Worm (Caenorhabditis elegans): ENCODE measurements around the gene C07A4.3.
A peak's percentile ranks its signal among the peaks of the same experiment; 100 is the strongest.

The C07A4.3 gene

DNA sequence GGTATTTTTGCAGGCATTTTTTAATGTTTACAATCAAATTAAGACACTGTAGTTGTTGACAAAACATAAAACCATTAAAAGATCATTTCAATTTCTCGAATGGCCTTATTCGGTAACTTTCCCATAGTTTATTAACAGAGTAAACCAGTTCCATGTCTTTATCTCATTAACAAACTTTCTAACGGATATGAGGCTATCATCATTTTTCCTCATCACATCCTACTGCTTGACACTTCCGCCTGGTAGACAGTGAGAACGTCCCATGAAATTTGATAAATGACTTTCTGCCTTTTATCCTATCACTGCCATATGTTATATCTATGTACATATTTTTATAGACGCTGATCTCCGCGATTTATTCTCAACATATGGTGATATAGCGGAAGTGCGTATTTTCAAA lies 4.2 kb upstream of the C07A4.3 start:
- TF ChIP-seq C34F6.9 (tag; optimal IDR thresholded peaks at IDR 0.05) = no peak
- TF ChIP-seq sem-4 (tag; optimal IDR thresholded peaks at IDR 0.05) = no peak
- no peak for TF ChIP-seq egl-27 (tag; optimal IDR thresholded peaks at IDR 0.05)
- TF ChIP-seq unc-39 (tag; optimal IDR thresholded peaks at IDR 0.05) = no peak
- TF ChIP-seq mdl-1 (tag; optimal IDR thresholded peaks at IDR 0.05) = no peak
- no peak for TF ChIP-seq ama-1 (optimal IDR thresholded peaks at IDR 0.05)
- no peak for TF ChIP-seq unc-55 (GFP tag; optimal IDR thresholded peaks at IDR 0.05)
- no peak for TF ChIP-seq skn-1 (tag; optimal IDR thresholded peaks at IDR 0.05)
- no peak for TF ChIP-seq alr-1 (tag; optimal IDR thresholded peaks at IDR 0.05)

- TF ChIP-seq nhr-77 (tag; optimal IDR thresholded peaks at IDR 0.05) (no peak), nhr-21 (tag; optimal IDR thresholded peaks at IDR 0.05) (no peak), Y55F3AM.14 (GFP tag; optimal IDR thresholded peaks at IDR 0.05) (no peak), egl-27 (tag; optimal IDR thresholded peaks at IDR 0.05) (no peak), ZK546.5 (tag; optimal IDR thresholded peaks at IDR 0.05) (no peak), unc-62 (GFP tag; optimal IDR thresholded peaks at IDR 0.05) (no peak), crh-2 (tag; optimal IDR thresholded peaks at IDR 0.05) (no peak), lsy-2 (tag; optimal IDR thresholded peaks at IDR 0.05) (no peak), ceh-82 (tag; optimal IDR thresholded peaks at IDR 0.05) (no peak), lin-13 (GFP tag; optimal IDR thresholded peaks at IDR 0.05) (no peak)
Measured at ce11 chrX:10172004-10172584, 2.7 kb upstream of the C07A4.3 start, which contains the start of gene C07A4.2. Gene C07A4.2 (plus strand): TSS chrX:10172198.

DNA sequence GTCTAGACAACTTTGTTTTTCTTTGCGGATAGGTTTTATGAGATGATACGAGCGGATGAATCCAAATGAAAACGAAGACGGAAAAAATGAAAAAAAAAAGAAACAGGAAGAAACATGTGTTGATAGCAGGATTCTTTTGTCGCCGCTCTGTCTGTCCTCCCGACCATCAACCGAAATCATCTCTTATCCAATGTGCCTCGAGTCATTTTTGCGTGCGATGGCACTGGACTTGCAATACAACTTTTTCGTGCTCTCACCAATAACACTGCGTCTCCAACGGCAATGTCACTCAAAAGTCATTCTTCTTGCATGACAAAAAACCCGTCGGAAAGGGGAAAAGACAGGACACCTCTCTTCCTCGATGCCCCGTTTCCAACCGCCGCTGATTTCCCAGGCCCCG lies 1.5 kb downstream of the C07A4.3 start, which contains the start of gene ncs-4:
Gene ncs-4, plus strand, starts transcription at position 227 of the 400 bp plus-strand sequence.
- peak; percentile 61 for TF ChIP-seq nhr-129 (tag; optimal IDR thresholded peaks at IDR 0.05)
- no peak for TF ChIP-seq dmd-4 (tag; optimal IDR thresholded peaks at IDR 0.05)
- TF ChIP-seq ceh-82 (tag; optimal IDR thresholded peaks at IDR 0.05) = no peak
- no peak for TF ChIP-seq snpc-4 (tag; optimal IDR thresholded peaks at IDR 0.05)
- no peak for TF ChIP-seq zag-1 (tag; optimal IDR thresholded peaks at IDR 0.05)
- no peak for TF ChIP-seq egl-27 (tag; optimal IDR thresholded peaks at IDR 0.05)
- peak; percentile 53 for TF ChIP-seq sma-9 (GFP tag; optimal IDR thresholded peaks at IDR 0.05)
- no peak for TF ChIP-seq sma-9 (tag; optimal IDR thresholded peaks at IDR 0.05)
- peak; percentile 48 for TF ChIP-seq F13H6.1 (tag; optimal IDR thresholded peaks at IDR 0.05)
- TF ChIP-seq ZK546.5 (tag; optimal IDR thresholded peaks at IDR 0.05) = no peak
- no peak for TF ChIP-seq lin-13 (GFP tag; optimal IDR thresholded peaks at IDR 0.05)

DNA sequence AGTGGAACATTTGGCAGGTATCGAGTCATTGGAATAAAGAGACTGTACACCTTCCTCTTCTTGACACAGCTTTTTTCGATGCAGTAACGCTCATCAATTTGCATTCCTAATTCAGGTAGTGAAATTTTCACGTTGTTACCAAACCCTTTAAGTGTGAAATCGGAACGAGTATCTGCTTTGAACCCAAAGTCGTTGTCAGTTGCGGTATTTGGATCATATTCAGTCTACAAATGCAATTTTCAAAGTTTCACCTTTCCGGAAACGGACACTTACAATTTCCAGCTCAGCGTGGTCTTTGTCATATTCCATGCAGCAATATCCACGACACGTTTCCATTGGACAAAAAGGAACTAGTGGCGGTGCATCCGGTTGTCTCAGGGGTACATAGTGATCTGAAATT lies 7.8 kb downstream of the C07A4.3 start:
- TF ChIP-seq C34F6.9 (tag; optimal IDR thresholded peaks at IDR 0.05) (no peak), ceh-82 (tag; optimal IDR thresholded peaks at IDR 0.05) (no peak), ztf-4 (tag; optimal IDR thresholded peaks at IDR 0.05) (no peak), mab-5 (tag; optimal IDR thresholded peaks at IDR 0.05) (no peak), unc-62 (GFP tag; optimal IDR thresholded peaks at IDR 0.05) (no peak), Y55F3AM.14 (GFP tag; optimal IDR thresholded peaks at IDR 0.05) (no peak), nhr-129 (tag; optimal IDR thresholded peaks at IDR 0.05) (no peak), sma-3 (GFP tag; optimal IDR thresholded peaks at IDR 0.05) (no peak), ama-1 (optimal IDR thresholded peaks at IDR 0.05) (no peak), sem-4 (tag; optimal IDR thresholded peaks at IDR 0.05) (no peak), ztf-11 (tag; optimal IDR thresholded peaks at IDR 0.05) (no peak), mbf-1 (tag; optimal IDR thresholded peaks at IDR 0.05) (no peak)

- no peak for TF ChIP-seq ceh-82 (tag; optimal IDR thresholded peaks at IDR 0.05)
- TF ChIP-seq nhr-77 (tag; optimal IDR thresholded peaks at IDR 0.05) = no peak
- no peak for TF ChIP-seq skn-1 (tag; optimal IDR thresholded peaks at IDR 0.05)
- TF ChIP-seq unc-62 (GFP tag; optimal IDR thresholded peaks at IDR 0.05) = no peak
- TF ChIP-seq nhr-12 (tag; optimal IDR thresholded peaks at IDR 0.05) = no peak
- no peak for TF ChIP-seq lin-13 (GFP tag; optimal IDR thresholded peaks at IDR 0.05)
- no peak for TF ChIP-seq mab-5 (tag; optimal IDR thresholded peaks at IDR 0.05)
- TF ChIP-seq elt-3 (tag; optimal IDR thresholded peaks at IDR 0.05) = no peak
- no peak for TF ChIP-seq zag-1 (tag; optimal IDR thresholded peaks at IDR 0.05)
- no peak for TF ChIP-seq unc-55 (GFP tag; optimal IDR thresholded peaks at IDR 0.05)
- TF ChIP-seq sma-9 (GFP tag; optimal IDR thresholded peaks at IDR 0.05) = no peak
- TF ChIP-seq sma-9 (tag; optimal IDR thresholded peaks at IDR 0.05) = no peak
- TF ChIP-seq R02D3.7 (tag; optimal IDR thresholded peaks at IDR 0.05) = no peak
- TF ChIP-seq F13H6.1 (tag; optimal IDR thresholded peaks at IDR 0.05) = no peak
- TF ChIP-seq blmp-1 (tag; optimal IDR thresholded peaks at IDR 0.05; ENCODE audit: insufficient read depth) = no peak
- no peak for TF ChIP-seq nhr-129 (tag; optimal IDR thresholded peaks at IDR 0.05)
- TF ChIP-seq C34F6.9 (tag; optimal IDR thresholded peaks at IDR 0.05) = no peak
- no peak for TF ChIP-seq lin-11 (tag; optimal IDR thresholded peaks at IDR 0.05)
- TF ChIP-seq ceh-16 (tag; optimal IDR thresholded peaks at IDR 0.05) = no peak
- TF ChIP-seq unc-39 (tag; optimal IDR thresholded peaks at IDR 0.05) = no peak
Measured at ce11 chrX:10183695-10184094, 8.9 kb downstream of the C07A4.3 start, which contains the start of gene arrd-28. Gene arrd-28 (plus strand): TSS chrX:10183995.
